Fruit fly (Drosophila melanogaster) whole organism, embryonic: ENCODE data around the gene CG9855.

ENCODE experiments used
- Antp ChIP-seq: fragments of 200-800 bp; sonication (Bioruptor generic); optimal IDR thresholded peaks from 3 replicates; lab custom pipeline; 2016; ENCODE audit warnings: missing biosample characterization, missing genetic modification characterization
- CG13287 ChIP-seq: fragments of 200-800 bp; sonication (Bioruptor generic); IDR thresholded peaks from 2 replicates; pipeline ENCODE4 v1.3.6; 2022; ENCODE audit warnings: missing biosample characterization, missing genetic modification characterization; ENCODE audit not compliant: partially characterized antibody
- CG16813 ChIP-seq: fragments of 200-800 bp; sonication (Bioruptor generic); IDR thresholded peaks from 3 replicates; pipeline ENCODE4 v1.3.6; 2022; ENCODE audit warnings: missing biosample characterization, missing genetic modification characterization; ENCODE audit not compliant: partially characterized antibody
- CG18262 ChIP-seq: fragments of 200-800 bp; optimal IDR thresholded peaks from 3 replicates; lab custom pipeline; 2019; ENCODE audit warnings: missing biosample characterization, mild to moderate bottlenecking, missing genetic modification characterization, moderate library complexity
- CG2120 ChIP-seq: fragments of 200-800 bp; sonication (Bioruptor generic); optimal IDR thresholded peaks from 3 replicates; lab custom pipeline; 2016; ENCODE audit warnings: missing biosample characterization, missing genetic modification characterization
- CG30431 ChIP-seq: fragments of 200-800 bp; sonication (Bioruptor generic); optimal IDR thresholded peaks from 2 replicates; lab custom pipeline; 2017; ENCODE audit warnings: missing biosample characterization, missing genetic modification characterization
- CG32532 ChIP-seq: fragments of 200-800 bp; sonication (Bioruptor generic); IDR thresholded peaks from 2 replicates; pipeline ENCODE4 v1.3.6; 2022; ENCODE audit warnings: missing biosample characterization, missing genetic modification characterization
- CG3726 ChIP-seq: fragments of 200-800 bp; sonication (Bioruptor generic); IDR thresholded peaks from 3 replicates; pipeline ENCODE4, ENCODE4 v1.3.6; 2022; ENCODE audit warnings: missing biosample characterization, missing genetic modification characterization
- Dek ChIP-seq: fragments of 200-800 bp; sonication (Bioruptor generic); optimal IDR thresholded peaks from 3 replicates; lab custom pipeline; 2019; ENCODE audit warnings: missing biosample characterization, mild to moderate bottlenecking, missing genetic modification characterization, moderate library complexity
- NK7.1 ChIP-seq: fragments of 200-800 bp; sonication (Bioruptor generic); optimal IDR thresholded peaks from 3 replicates; lab custom pipeline; 2016; ENCODE audit warnings: missing biosample characterization, missing genetic modification characterization
- br ChIP-seq: fragments of >200 bp; optimal IDR thresholded peaks from 2 replicates; lab custom pipeline; 2017
- chinmo ChIP-seq: fragments of 200-800 bp; sonication (Bioruptor generic); IDR thresholded peaks from 4 replicates; pipeline ENCODE4 v1.3.6; 2022; ENCODE audit warnings: missing biosample characterization, missing genetic modification characterization; ENCODE audit not compliant: partially characterized antibody
- fd96Cb ChIP-seq: fragments of 200-800 bp; sonication (Bioruptor generic); optimal IDR thresholded peaks from 2 replicates; lab custom pipeline; 2018; ENCODE audit warnings: missing biosample characterization, mild to moderate bottlenecking, missing genetic modification characterization, moderate library complexity

DNA sequence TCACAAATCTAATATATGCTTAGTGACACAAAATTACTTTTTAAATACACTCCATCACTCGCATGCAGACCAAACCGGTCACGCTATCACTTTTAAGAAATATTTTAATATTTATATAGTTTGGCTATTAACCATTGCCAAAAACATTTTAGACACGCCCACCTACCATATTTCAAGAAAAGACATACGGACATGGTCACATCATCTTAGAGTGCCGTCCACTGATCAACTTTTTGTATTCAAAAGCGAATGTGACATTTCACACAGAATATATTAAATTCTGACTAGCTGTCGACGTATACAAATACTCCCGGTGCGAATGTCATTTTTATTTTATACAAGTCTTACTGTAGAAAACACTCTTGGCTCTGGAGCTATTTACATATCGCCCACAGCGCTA lies 18.5 kb upstream of the CG9855 start, which contains the start of gene CG31528:
- TF ChIP-seq chinmo (GFP tag; lab: Robert Waterston, UW) (no peak), fd96Cb (tag; lab: Kevin White, UChicago) (no peak), CG32532 (GFP tag; lab: Robert Waterston, UW) (no peak), NK7.1 (GFP tag; lab: Kevin White, UChicago) (no peak), br (lab: Kevin White, UChicago) (no peak), CG30431 (GFP tag; lab: Kevin White, UChicago) (no peak), Dek (tag; lab: Kevin White, UChicago) (no peak), CG16813 (no peak), CG2120 (no peak), CG13287 (no peak), CG3726 (GFP tag; lab: Robert Waterston, UW) (no peak), Antp (GFP tag; lab: Kevin White, UChicago) (no peak), CG18262 (no peak)
